Fruit fly (Drosophila melanogaster) whole organism, prepupa: ENCODE results near the gene alpha4GT2.

Source experiments
- CG10631 ChIP-seq: fragments of 200-800 bp; sonication (Bioruptor generic); optimal IDR thresholded peaks from 2 replicates; lab custom pipeline; 2016; ENCODE audit warnings: missing biosample characterization, missing genetic modification characterization
- CG10669 ChIP-seq: fragments of 200-800 bp; sonication (Bioruptor generic); optimal IDR thresholded peaks from 3 replicates; lab custom pipeline; 2018; ENCODE audit warnings: missing biosample characterization, mild to moderate bottlenecking, missing genetic modification characterization, moderate library complexity
- CG11294 ChIP-seq: fragments of 200-800 bp; sonication (Bioruptor generic); IDR thresholded peaks from 2 replicates; pipeline ENCODE4 v1.3.6; 2022; ENCODE audit warnings: missing biosample characterization, missing genetic modification characterization
- CG11902 ChIP-seq: fragments of 200-800 bp; sonication (Bioruptor generic); optimal IDR thresholded peaks from 3 replicates; lab custom pipeline; 2016; ENCODE audit warnings: missing biosample characterization, missing genetic modification characterization
- CG32006 ChIP-seq: fragments of 200-800 bp; sonication (Bioruptor generic); optimal IDR thresholded peaks from 3 replicates; lab custom pipeline; 2017; ENCODE audit warnings: missing biosample characterization, mild to moderate bottlenecking, missing genetic modification characterization
- CG3919 ChIP-seq: fragments of 200-800 bp; sonication (Bioruptor generic); optimal IDR thresholded peaks from 3 replicates; lab custom pipeline; 2016; ENCODE audit warnings: missing biosample characterization, missing genetic modification characterization
- CG4318 ChIP-seq: fragments of 200-800 bp; sonication (Bioruptor generic); optimal IDR thresholded peaks from 3 replicates; lab custom pipeline; 2017; ENCODE audit warnings: missing biosample characterization, mild to moderate bottlenecking, missing genetic modification characterization
- CG6163 ChIP-seq: fragments of 200-800 bp; sonication (Bioruptor generic); IDR thresholded peaks from 3 replicates; pipeline ENCODE4 v1.3.6; 2022; ENCODE audit warnings: missing biosample characterization, missing genetic modification characterization
- CG6276 ChIP-seq: fragments of 200-800 bp; sonication (Bioruptor generic); optimal IDR thresholded peaks from 2 replicates; lab custom pipeline; 2017; ENCODE audit warnings: missing biosample characterization, mild to moderate bottlenecking, missing genetic modification characterization
- CG6792 ChIP-seq: fragments of 200-800 bp; sonication (Bioruptor generic); optimal IDR thresholded peaks from 3 replicates; lab custom pipeline; 2016; ENCODE audit warnings: missing biosample characterization, missing genetic modification characterization
- CG6808 ChIP-seq: fragments of 200-800 bp; sonication (Bioruptor generic); optimal IDR thresholded peaks from 3 replicates; lab custom pipeline; 2017; ENCODE audit warnings: missing biosample characterization, missing genetic modification characterization, mild to moderate bottlenecking, moderate library complexity, missing genetic modification reagents
- CG6854 ChIP-seq: fragments of 200-800 bp; sonication (Bioruptor generic); optimal IDR thresholded peaks from 2 replicates; lab custom pipeline; 2017; ENCODE audit warnings: missing biosample characterization, mild to moderate bottlenecking, missing genetic modification characterization
- CG7368 ChIP-seq: fragments of 200-800 bp; sonication (Bioruptor generic); optimal IDR thresholded peaks from 3 replicates; lab custom pipeline; 2016; ENCODE audit warnings: missing biosample characterization, missing genetic modification characterization
- CG8319 ChIP-seq: fragments of 200-800 bp; sonication (Bioruptor generic); optimal IDR thresholded peaks from 3 replicates; lab custom pipeline; 2016; ENCODE audit warnings: missing biosample characterization, missing genetic modification characterization
- Eip78C ChIP-seq: fragments of 200-800 bp; sonication (Bioruptor generic); peaks from one replicate; lab custom pipeline; 2016; ENCODE audit warnings: missing biosample characterization, missing genetic modification characterization
- Ets96B ChIP-seq: fragments of 200-800 bp; optimal IDR thresholded peaks from 2 replicates; lab custom pipeline; 2019; ENCODE audit warnings: missing biosample characterization, mild to moderate bottlenecking, missing genetic modification characterization, moderate library complexity
- Hr38 ChIP-seq: sonication (Bioruptor generic); optimal IDR thresholded peaks from 2 replicates; lab custom pipeline; 2016; ENCODE audit warnings: missing biosample characterization, missing genetic modification characterization
- Hr4 ChIP-seq: fragments of 200-800 bp; sonication (Bioruptor generic); optimal IDR thresholded peaks from 3 replicates; lab custom pipeline; 2016; ENCODE audit warnings: missing biosample characterization, missing genetic modification characterization
- OdsH ChIP-seq: fragments of 200-800 bp; sonication (Bioruptor generic); optimal IDR thresholded peaks from 3 replicates; lab custom pipeline; 2016; ENCODE audit warnings: missing biosample characterization, missing genetic modification characterization
- Sox102F ChIP-seq: fragments of 200-800 bp; sonication (Bioruptor generic); optimal IDR thresholded peaks from 2 replicates; lab custom pipeline; 2016; ENCODE audit warnings: missing biosample characterization, mild to moderate bottlenecking, missing genetic modification characterization
- Sox14 ChIP-seq: fragments of 200-800 bp; sonication (Bioruptor generic); optimal IDR thresholded peaks from 3 replicates; lab custom pipeline; 2016; ENCODE audit warnings: missing biosample characterization, missing genetic modification characterization
- Sox15 ChIP-seq: fragments of 200-800 bp; sonication (Bioruptor generic); optimal IDR thresholded peaks from 3 replicates; lab custom pipeline; 2016; ENCODE audit warnings: missing biosample characterization, missing genetic modification characterization
- acj6 ChIP-seq: fragments of 200-800 bp; sonication (Bioruptor generic); optimal IDR thresholded peaks from 3 replicates; lab custom pipeline; 2016; ENCODE audit warnings: missing biosample characterization, missing genetic modification characterization
- cyc ChIP-seq: fragments of 200-800 bp; sonication (Bioruptor generic); optimal IDR thresholded peaks from 3 replicates; lab custom pipeline; 2016; ENCODE audit warnings: missing biosample characterization, missing genetic modification characterization
- dac ChIP-seq: fragments of 200-800 bp; sonication (Bioruptor generic); optimal IDR thresholded peaks from 2 replicates; lab custom pipeline; 2017; ENCODE audit warnings: missing biosample characterization, mild to moderate bottlenecking, missing genetic modification characterization
- dsx ChIP-seq: fragments of 200-800 bp; optimal IDR thresholded peaks from 3 replicates; lab custom pipeline; 2019; ENCODE audit warnings: missing biosample characterization, mild to moderate bottlenecking, missing genetic modification characterization, moderate library complexity; ENCODE audit not compliant: poor library complexity, severe bottlenecking
- eg ChIP-seq: fragments of 200-800 bp; sonication (Bioruptor generic); IDR thresholded peaks from 3 replicates; pipeline ENCODE4 v1.3.6; 2022; ENCODE audit warnings: missing biosample characterization, missing genetic modification characterization
- fd85E ChIP-seq: fragments of 200-800 bp; sonication (Bioruptor generic); optimal IDR thresholded peaks from 3 replicates; lab custom pipeline; 2016; ENCODE audit warnings: missing biosample characterization, missing genetic modification characterization
- fkh ChIP-seq: fragments of 200-800 bp; sonication (Bioruptor generic); optimal IDR thresholded peaks from 3 replicates; lab custom pipeline; 2017; ENCODE audit warnings: missing biosample characterization, mild to moderate bottlenecking, missing genetic modification characterization, moderate library complexity
- lz ChIP-seq: fragments of 200-800 bp; sonication (Bioruptor generic); optimal IDR thresholded peaks from 3 replicates; lab custom pipeline; 2016; ENCODE audit warnings: missing biosample characterization, missing genetic modification characterization
- pdm3 ChIP-seq: fragments of 200-800 bp; sonication (Bioruptor generic); optimal IDR thresholded peaks from 3 replicates; lab custom pipeline; 2016; ENCODE audit warnings: missing biosample characterization, missing genetic modification characterization
- svp ChIP-seq: fragments of 200-800 bp; sonication (Bioruptor generic); peaks from one replicate; lab custom pipeline; 2016; ENCODE audit warnings: missing biosample characterization, missing genetic modification characterization
- topi ChIP-seq: fragments of 200-800 bp; sonication (Bioruptor generic); optimal IDR thresholded peaks from 3 replicates; lab custom pipeline; 2016; ENCODE audit warnings: missing biosample characterization, missing genetic modification characterization
- vri ChIP-seq: fragments of 200-800 bp; sonication (Bioruptor generic); optimal IDR thresholded peaks from 3 replicates; lab custom pipeline; 2016; ENCODE audit warnings: missing biosample characterization, mild to moderate bottlenecking, missing genetic modification characterization

The alpha4GT2 gene

DNA sequence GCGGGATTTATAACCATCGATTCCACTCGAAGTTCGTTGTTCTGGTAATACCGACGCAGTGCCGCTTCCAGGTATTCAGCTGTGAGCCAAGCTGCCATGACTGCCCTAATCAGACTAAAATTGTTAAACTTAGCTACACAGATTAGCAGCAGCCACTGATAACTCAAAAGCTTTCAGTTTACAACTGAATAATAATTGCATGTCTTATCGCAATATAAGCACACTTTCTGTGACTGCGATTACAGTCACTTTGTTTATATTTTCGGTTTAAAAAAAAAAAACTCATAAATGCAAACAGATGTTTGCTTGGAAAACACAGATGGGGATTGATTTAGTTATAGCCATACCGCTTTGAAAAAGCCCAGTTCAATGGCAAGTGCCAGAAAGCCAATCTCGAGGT lies 42.7 kb upstream of the alpha4GT2 start, which contains the start of gene CG31380:
Gene CG31380, minus strand, starts transcription at position 101 of the 400 bp plus-strand sequence.
- no peak for TF ChIP-seq lz (GFP tag; lab: Kevin White, UChicago)
- no peak for TF ChIP-seq dsx
- no peak for TF ChIP-seq Hr38 (GFP tag; lab: Kevin White, UChicago)
- no peak for TF ChIP-seq CG6792 (GFP tag; lab: Kevin White, UChicago)
- no peak for TF ChIP-seq CG6854 (GFP tag; lab: Kevin White, UChicago)
- TF ChIP-seq topi (GFP tag; lab: Kevin White, UChicago) = no peak
- TF ChIP-seq CG6163 (GFP tag; lab: Robert Waterston, UW) = no peak

DNA sequence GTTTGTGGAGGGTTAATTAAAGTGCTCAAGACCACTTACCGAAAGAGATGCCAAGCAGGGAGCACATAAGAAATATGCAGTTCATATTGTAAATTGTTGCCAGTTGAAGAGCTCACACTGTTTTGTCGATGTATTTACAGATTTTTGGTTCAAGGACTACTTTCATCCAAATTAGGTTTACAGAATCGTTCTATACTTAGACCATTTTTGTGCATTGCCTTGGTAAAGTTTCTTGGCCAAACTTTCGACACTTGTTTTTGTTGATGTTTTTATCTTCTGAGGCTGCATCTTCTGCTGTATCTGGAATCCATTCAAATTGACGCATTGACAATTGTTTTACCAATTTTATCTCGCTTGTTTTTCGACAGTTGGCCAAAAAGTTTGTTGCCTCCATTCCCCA lies 41.7 kb upstream of the alpha4GT2 start, which contains the start of gene CG31093:
Gene CG31093, minus strand, starts transcription at position 101 of the 400 bp plus-strand sequence.
- no peak for TF ChIP-seq OdsH
- TF ChIP-seq CG6808 (GFP tag; lab: Kevin White, UChicago) = no peak
- TF ChIP-seq CG10631 (GFP tag; lab: Kevin White, UChicago) = no peak
- no peak for TF ChIP-seq eg (GFP tag; lab: Robert Waterston, UW)
- no peak for TF ChIP-seq vri (GFP tag; lab: Kevin White, UChicago)
- TF ChIP-seq Sox14 (GFP tag; lab: Kevin White, UChicago) = no peak
- no peak for TF ChIP-seq CG3919 (GFP tag; lab: Kevin White, UChicago)
- TF ChIP-seq dac (GFP tag; lab: Kevin White, UChicago) = no peak
- TF ChIP-seq fd85E (GFP tag; lab: Kevin White, UChicago) = no peak
- TF ChIP-seq svp (GFP tag; lab: Kevin White, UChicago) = no peak
- no peak for TF ChIP-seq CG8319

DNA sequence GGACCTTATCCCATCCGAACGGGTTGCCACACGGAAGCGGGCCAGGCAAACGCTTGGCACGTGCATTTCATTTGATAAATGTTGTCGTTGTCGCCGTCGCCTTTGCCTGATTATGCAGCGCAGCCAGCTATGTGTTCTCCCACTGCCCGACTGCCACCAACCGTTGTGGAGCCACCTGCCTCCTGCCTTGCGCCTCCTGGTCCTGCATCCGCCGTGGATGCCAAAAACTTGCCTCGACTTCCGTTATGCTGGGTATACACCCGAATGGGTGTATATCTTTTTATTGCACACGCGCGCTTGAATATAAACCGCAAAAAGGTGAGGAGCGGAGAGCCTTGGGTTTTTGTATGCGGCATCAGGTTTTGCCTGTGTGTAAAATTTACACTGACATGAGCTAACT lies 40.2 kb upstream of the alpha4GT2 start:
- TF ChIP-seq fd85E (GFP tag; lab: Kevin White, UChicago) (no peak), CG7368 (no peak), Hr38 (GFP tag; lab: Kevin White, UChicago) (no peak), fkh (GFP tag; lab: Kevin White, UChicago) (no peak), Sox102F (GFP tag; lab: Kevin White, UChicago) (no peak), CG6276 (GFP tag; lab: Kevin White, UChicago) (no peak), dsx (no peak), dac (GFP tag; lab: Kevin White, UChicago) (no peak), CG8319 (no peak)

DNA sequence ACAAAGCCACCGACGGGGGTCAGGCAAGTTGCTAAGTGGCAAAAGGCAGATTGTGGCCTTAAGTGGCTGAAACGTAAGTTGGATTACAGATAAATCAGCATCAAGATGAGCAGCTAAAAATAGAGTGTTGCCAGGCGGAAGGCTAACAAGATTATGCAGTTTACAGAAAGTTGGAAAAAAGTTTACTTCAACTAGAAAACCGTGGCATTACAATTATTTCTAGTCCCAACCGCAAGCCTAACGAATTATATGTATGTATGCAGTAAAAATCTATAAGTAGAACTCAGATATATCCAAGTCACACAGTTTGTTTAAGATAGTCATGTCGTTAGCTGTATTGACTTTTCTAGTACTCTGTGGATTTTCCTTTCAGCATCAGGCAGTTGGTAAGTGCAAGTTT lies 25.9 kb upstream of the alpha4GT2 start, which contains the start of gene BG642167:
Gene BG642167, plus strand, starts transcription at position 301 of the 400 bp plus-strand sequence.
- TF ChIP-seq CG32006 (GFP tag; lab: Kevin White, UChicago) = no peak
- no peak for TF ChIP-seq dac (GFP tag; lab: Kevin White, UChicago)
- TF ChIP-seq CG10669 (GFP tag; lab: Kevin White, UChicago) = no peak
- no peak for TF ChIP-seq Hr4 (GFP tag; lab: Kevin White, UChicago)
- no peak for TF ChIP-seq CG6276 (GFP tag; lab: Kevin White, UChicago)
- TF ChIP-seq CG11294 (GFP tag; lab: Robert Waterston, UW) = no peak
- no peak for TF ChIP-seq cyc (GFP tag; lab: Kevin White, UChicago)
- no peak for TF ChIP-seq acj6 (GFP tag; lab: Kevin White, UChicago)
- TF ChIP-seq Sox15 (GFP tag; lab: Kevin White, UChicago) = no peak
- no peak for TF ChIP-seq CG4318 (GFP tag; lab: Kevin White, UChicago)
- no peak for TF ChIP-seq CG6163 (GFP tag; lab: Robert Waterston, UW)
- no peak for TF ChIP-seq eg (GFP tag; lab: Robert Waterston, UW)
- TF ChIP-seq fkh (GFP tag; lab: Kevin White, UChicago) = no peak
- TF ChIP-seq Ets96B (tag; lab: Kevin White, UChicago) = no peak
- TF ChIP-seq Eip78C = no peak
- no peak for TF ChIP-seq pdm3 (GFP tag; lab: Kevin White, UChicago)
- TF ChIP-seq CG11902 (GFP tag; lab: Kevin White, UChicago) = no peak
